Fruit fly (Drosophila melanogaster): ENCODE measurements around the gene CkIalpha.
A peak's percentile ranks its signal among the peaks of the same experiment; 100 is the strongest.

- TF ChIP-seq pan (optimal IDR thresholded peaks at IDR 0.05) (no peak), Abd-B (GFP tag; optimal IDR thresholded peaks at IDR 0.05) (no peak), psq (GFP tag; optimal IDR thresholded peaks at IDR 0.05) (peak; percentile 96), Hr78 (GFP tag; optimal IDR thresholded peaks at IDR 0.05) (no peak)
These were observed 6.7 kb downstream of the CkIalpha start for dm6 chrX:12660030-12660630.
